In the genomic region with DNA sequence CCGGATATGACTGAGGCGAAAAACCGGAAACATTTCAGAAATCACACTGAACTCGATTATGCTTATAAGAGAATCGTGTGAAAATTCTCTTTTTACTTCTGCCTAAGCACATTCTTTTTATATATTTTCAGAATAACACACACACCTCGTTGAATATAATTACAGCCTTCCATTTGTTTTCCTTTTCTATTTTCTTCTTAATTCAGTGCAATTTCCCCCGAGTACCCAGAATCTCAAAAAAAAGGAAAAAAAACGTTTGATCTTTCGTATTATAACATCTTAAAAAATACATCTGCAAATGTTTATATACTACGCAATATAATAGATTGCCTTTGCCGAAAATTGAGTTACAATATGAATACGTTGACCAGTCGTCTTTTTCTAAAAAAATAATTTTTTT, we compare ENCODE assay signal across 2 worm cellular contexts.
TF ChIP-seq lines count a peak whose summit lies in the region.

No protein-coding gene starts in this region.

TF ChIP-seq in whole organism, L1 larva, 84 proteins besides CTCF, POLR2A, EP300 and RAD21:
- TF ChIP-seq unc-130 (tag; optimal IDR thresholded peaks at IDR 0.05; lab: Kevin White, UChicago) (no peak), nhr-47 (tag; optimal IDR thresholded peaks at IDR 0.05; lab: Kevin White, UChicago) (no peak), fkh-8 (tag; optimal IDR thresholded peaks at IDR 0.05; lab: Kevin White, UChicago) (peak; percentile 54), unc-98 (GFP tag; IDR thresholded peaks at IDR 0.05; lab: Robert Waterston, UW) (no peak), ceh-63 (GFP tag; optimal IDR thresholded peaks at IDR 0.05; lab: Kevin White, UChicago) (no peak), nhr-71 (tag; optimal IDR thresholded peaks at IDR 0.05; lab: Kevin White, UChicago) (peak; percentile 21), unc-30 (tag; optimal IDR thresholded peaks at IDR 0.05; lab: Kevin White, UChicago) (no peak), lin-14 (GFP tag; optimal IDR thresholded peaks at IDR 0.05; lab: Kevin White, UChicago) (peak; percentile 6), nhr-11 (tag; optimal IDR thresholded peaks at IDR 0.05; lab: Kevin White, UChicago) (peak; percentile 0), nhr-77 (tag; optimal IDR thresholded peaks at IDR 0.05; lab: Kevin White, UChicago) (no peak)

TF ChIP-seq in whole organism, L4 larva, 104 proteins besides CTCF, POLR2A, EP300 and RAD21:
- TF ChIP-seq skn-1 (tag; optimal IDR thresholded peaks at IDR 0.05; lab: Kevin White, UChicago) (no peak), Y48G9A.11 (GFP tag; IDR thresholded peaks at IDR 0.05; lab: Robert Waterston, UW) (no peak), nhr-41 (GFP tag; IDR thresholded peaks at IDR 0.05; lab: Robert Waterston, UW) (no peak), aha-1 (tag; lab: Kevin White, UChicago) (peak; percentile 70)

Comparison
In these comparisons a context has a peak if more than half of its experiments do, and no peak if none do; other contexts are left out.
1. Of the 29 proteins assayed by ChIP-seq in both whole organism, L4 larva and whole organism, L1 larva: peak only in whole organism, L4 larva: aha-1; only in whole organism, L1 larva: nhr-11; in both: none; in neither: 27.